Worm (Caenorhabditis elegans) whole organism, L3 larva: Measurements from ENCODE around the gene R10E4.1.

Experiments used
- R02D3.7 ChIP-seq: fragments of 150-350 bp; optimal IDR thresholded peaks from 2 replicates; lab custom pipeline; 2014; ENCODE audit warnings: missing biosample characterization, missing genetic modification characterization
- ama-1 ChIP-seq: fragments of 150-350 bp; optimal IDR thresholded peaks from 2 replicates; lab custom pipeline; 2018
- ceh-28 ChIP-seq: fragments of 150-350 bp; optimal IDR thresholded peaks from 2 replicates; lab custom pipeline; 2014; ENCODE audit warnings: missing biosample characterization, missing genetic modification reagents, missing genetic modification characterization
- elt-3 ChIP-seq, 3 experiments: fragments of 150-350 bp in 1 of 3; sonication (generic microtip) in 2 of 3; optimal IDR thresholded peaks; 2 replicates in 2 of 3; 4 replicates in 1 of 3; lab custom pipeline; 2014 to 2017; ENCODE audit warnings: missing biosample characterization in 3 of 3, missing genetic modification characterization in 3 of 3
- eor-1 ChIP-seq, 2 experiments: fragments of 150-350 bp; optimal IDR thresholded peaks; 2 replicates each; lab custom pipeline; 2014 to 2018; ENCODE audit warnings: missing biosample characterization in 2 of 2, missing genetic modification characterization in 2 of 2
- fkh-2 ChIP-seq: fragments of 150-350 bp; optimal IDR thresholded peaks from 2 replicates; lab custom pipeline; 2014; ENCODE audit warnings: missing biosample characterization, missing genetic modification reagents, missing genetic modification characterization
- fos-1 ChIP-seq: fragments of 150-350 bp; optimal IDR thresholded peaks from 2 replicates; lab custom pipeline; 2014; ENCODE audit warnings: missing biosample characterization, missing genetic modification characterization
- jun-1 ChIP-seq: fragments of 150-350 bp; optimal IDR thresholded peaks from 2 replicates; lab custom pipeline; 2014; ENCODE audit warnings: missing biosample characterization, missing genetic modification reagents, missing genetic modification characterization
- lin-15B ChIP-seq: fragments of 150-350 bp; optimal IDR thresholded peaks from 2 replicates; lab custom pipeline; 2014; ENCODE audit warnings: missing biosample characterization, missing genetic modification characterization
- nfya-1 ChIP-seq: sonication (generic microtip); optimal IDR thresholded peaks from 2 replicates; lab custom pipeline; 2017; ENCODE audit warnings: missing genetic modification characterization, mild to moderate bottlenecking, missing compliant biosample characterization, antibody characterized with exemption, moderate library complexity; ENCODE audit not compliant: insufficient read depth
- nhr-23 ChIP-seq: fragments of 150-350 bp; optimal IDR thresholded peaks from 2 replicates; lab custom pipeline; 2014; ENCODE audit warnings: missing biosample characterization, missing genetic modification reagents, missing genetic modification characterization
- nhr-237 ChIP-seq: fragments of 150-350 bp; optimal IDR thresholded peaks from 2 replicates; lab custom pipeline; 2014; ENCODE audit warnings: missing biosample characterization, missing genetic modification characterization
- nhr-25 ChIP-seq: sonication (generic microtip); optimal IDR thresholded peaks from 2 replicates; lab custom pipeline; 2017; ENCODE audit warnings: missing biosample characterization, missing genetic modification characterization
- nhr-28 ChIP-seq: fragments of 150-350 bp; optimal IDR thresholded peaks from 2 replicates; lab custom pipeline; 2014; ENCODE audit warnings: missing biosample characterization, missing genetic modification characterization
- nhr-77 ChIP-seq: fragments of 150-350 bp; optimal IDR thresholded peaks from 2 replicates; lab custom pipeline; 2014; ENCODE audit warnings: missing biosample characterization, missing genetic modification characterization
- pha-4 ChIP-seq: fragments of 150-350 bp; optimal IDR thresholded peaks from 2 replicates; lab custom pipeline; 2014; ENCODE audit warnings: missing biosample characterization, missing genetic modification reagents, missing genetic modification characterization
- skn-1 ChIP-seq: fragments of 150-350 bp; optimal IDR thresholded peaks from 2 replicates; lab custom pipeline; 2014; ENCODE audit warnings: missing biosample characterization, missing genetic modification characterization
- snpc-4 ChIP-seq: fragments of 150-350 bp; optimal IDR thresholded peaks from 2 replicates; lab custom pipeline; 2014; ENCODE audit warnings: missing biosample characterization, missing genetic modification characterization
- unc-62 ChIP-seq: fragments of 150-350 bp; sonication (generic microtip); optimal IDR thresholded peaks from 4 replicates; lab custom pipeline; 2014; ENCODE audit warnings: missing biosample characterization, missing genetic modification reagents, missing genetic modification characterization
- ztf-11 ChIP-seq: fragments of 150-350 bp; optimal IDR thresholded peaks from 2 replicates; lab custom pipeline; 2014; ENCODE audit warnings: missing biosample characterization, missing genetic modification characterization

The R10E4.1 gene

ce11 chrIII:4317065-4317752 lies 47.7 kb downstream of the R10E4.1 start, which contains the start of gene tag-131:
Gene tag-131 (plus strand): TSS chrIII:4317702.
- TF ChIP-seq nfya-1 (tag; lab: Kevin White, UChicago) (peak; percentile 20), nhr-23 (tag; lab: Kevin White, UChicago) (peak; percentile 68), ceh-28 (tag; lab: Kevin White, UChicago) (peak; percentile 39), unc-62 (GFP tag; lab: Kevin White, UChicago) (no peak)

- TF ChIP-seq lin-15B (no peak), fkh-2 (tag; lab: Kevin White, UChicago) (no peak), pha-4 (tag; lab: Kevin White, UChicago) (no peak), ama-1 (no peak), nhr-23 (tag; lab: Kevin White, UChicago) (no peak), R02D3.7 (tag; lab: Kevin White, UChicago) (no peak), jun-1 (tag; lab: Kevin White, UChicago) (no peak)
Measured at ce11 chrIII:4320113-4320512, 50.6 kb downstream of the R10E4.1 start, which contains the start of gene H38K22.6. Gene H38K22.6 (plus strand): TSS chrIII:4320413.

DNA sequence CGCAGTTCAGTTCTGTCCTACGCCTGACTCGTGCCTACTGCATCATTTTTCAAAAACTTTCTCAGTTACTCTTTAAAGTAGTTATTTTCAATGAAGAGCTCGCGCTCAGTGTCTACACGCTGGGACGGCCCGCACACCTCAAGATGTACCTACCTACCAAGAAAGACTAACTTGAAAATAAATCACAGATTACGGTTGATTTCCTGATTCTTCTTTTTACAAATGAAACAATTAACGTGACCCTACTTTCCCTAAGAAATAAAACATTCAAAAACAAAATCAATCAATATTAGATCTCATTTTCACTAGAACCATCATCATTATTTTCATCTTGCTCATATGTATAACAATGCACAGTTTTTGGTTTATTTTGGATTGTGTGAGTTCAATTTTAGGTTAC lies 51.9 kb downstream of the R10E4.1 start, which contains the start of gene H38K22.7:
Gene H38K22.7 (plus strand): TSS at position 301 of the 400 bp plus-strand sequence.
- TF ChIP-seq nhr-77 (tag; lab: Kevin White, UChicago) (no peak), nhr-25 (no peak), eor-1 (tag; optimal IDR thresholded peaks at IDR 0.05; lab: Kevin White, UChicago) (no peak), pha-4 (tag; lab: Kevin White, UChicago) (no peak), elt-3 (tag; optimal IDR thresholded peaks at IDR 0.05; lab: Kevin White, UChicago) (no peak), R02D3.7 (tag; lab: Kevin White, UChicago) (no peak), nhr-28 (no peak), ztf-11 (tag; lab: Kevin White, UChicago) (no peak), fos-1 (no peak), nhr-23 (tag; lab: Kevin White, UChicago) (no peak), skn-1 (no peak), nhr-237 (tag; lab: Kevin White, UChicago) (no peak), snpc-4 (tag; lab: Kevin White, UChicago) (no peak)
